Worm (Caenorhabditis elegans): ENCODE measurements around the gene rps-25.

DNA sequence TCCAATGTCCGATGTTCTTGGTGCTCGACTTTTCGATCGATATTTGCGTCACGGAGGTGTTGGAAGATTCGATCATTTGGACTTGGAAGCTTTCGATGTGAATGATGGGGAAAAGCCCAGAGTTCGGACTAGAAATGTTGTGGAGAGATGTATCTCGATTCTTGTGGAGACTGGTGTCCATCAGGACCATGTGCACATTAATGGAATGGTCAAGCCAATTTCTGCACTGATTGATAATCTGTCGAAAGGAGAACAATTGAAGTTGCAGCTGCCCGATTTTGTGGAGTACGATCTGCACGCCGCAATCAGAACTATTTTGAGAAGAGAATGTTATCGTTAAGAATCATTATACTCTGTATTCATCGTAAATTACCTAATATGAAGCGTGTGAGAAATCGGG lies 10.3 kb downstream of the rps-25 start:
- TF ChIP-seq him-1 (tag; optimal IDR thresholded peaks at IDR 0.05) (no peak), dao-5 (tag; optimal IDR thresholded peaks at IDR 0.05) (no peak), W03F9.2 (tag; optimal IDR thresholded peaks at IDR 0.05) (no peak)
